Fruit fly (Drosophila melanogaster): Measurements from ENCODE around the gene CG18530.

CG18530 gene

dm6 chr3R:12636240-12636639, 3.1 kb downstream of the CG18530 start, which contains the start of gene CG11600:
Gene CG11600, plus strand, starts transcription at chr3R:12636540.
- TF ChIP-seq CG17806 (tag; optimal IDR thresholded peaks at IDR 0.05) (no peak), rn (GFP tag; IDR thresholded peaks at IDR 0.05) (no peak), Pif1B (GFP tag; optimal IDR thresholded peaks at IDR 0.05) (no peak), CG12605 (GFP tag; IDR thresholded peaks at IDR 0.05) (no peak), D1 (tag; optimal IDR thresholded peaks at IDR 0.05) (no peak), CG15710 (tag; optimal IDR thresholded peaks at IDR 0.05) (no peak), Snoo (tag; optimal IDR thresholded peaks at IDR 0.05) (no peak), fd96Ca (GFP tag; IDR thresholded peaks at IDR 0.05) (no peak), CG4496 (GFP tag; IDR thresholded peaks at IDR 0.05) (no peak), Ets98B (GFP tag; IDR thresholded peaks at IDR 0.05) (no peak), CG34367 (tag; optimal IDR thresholded peaks at IDR 0.05) (no peak), CG32121 (GFP tag; IDR thresholded peaks at IDR 0.05) (no peak), EcR (GFP tag; optimal IDR thresholded peaks at IDR 0.05) (no peak), CG8301 (tag; optimal IDR thresholded peaks at IDR 0.05) (no peak), CG9948 (tag; optimal IDR thresholded peaks at IDR 0.05) (no peak)

dm6 chr3R:12637961-12638531, 4.9 kb downstream of the CG18530 start, which contains the start of gene CG11608:
Gene CG11608, plus strand, starts transcription at chr3R:12638481.
- TF ChIP-seq Snoo (tag; optimal IDR thresholded peaks at IDR 0.05) (no peak), CG8301 (tag; optimal IDR thresholded peaks at IDR 0.05) (no peak), gl (tag; optimal IDR thresholded peaks at IDR 0.05) (no peak), CG9948 (tag; optimal IDR thresholded peaks at IDR 0.05) (no peak), CG10348 (GFP tag; IDR thresholded peaks at IDR 0.05) (no peak), EcR (GFP tag; optimal IDR thresholded peaks at IDR 0.05) (no peak), CG13204 (GFP tag; optimal IDR thresholded peaks at IDR 0.05) (no peak), CG14655 (GFP tag; optimal IDR thresholded peaks at IDR 0.05) (no peak), CG4496 (GFP tag; IDR thresholded peaks at IDR 0.05) (no peak), D1 (tag; optimal IDR thresholded peaks at IDR 0.05) (no peak), rn (GFP tag; IDR thresholded peaks at IDR 0.05) (no peak), Pif1B (GFP tag; optimal IDR thresholded peaks at IDR 0.05) (no peak), CG17806 (tag; optimal IDR thresholded peaks at IDR 0.05) (no peak), Pif1A (GFP tag; optimal IDR thresholded peaks at IDR 0.05) (no peak), CG15710 (tag; optimal IDR thresholded peaks at IDR 0.05) (no peak), CG12605 (GFP tag; IDR thresholded peaks at IDR 0.05) (no peak), CG32121 (GFP tag; IDR thresholded peaks at IDR 0.05) (no peak), Ets98B (GFP tag; IDR thresholded peaks at IDR 0.05) (no peak), CG8159 (tag; optimal IDR thresholded peaks at IDR 0.05) (no peak)

- TF ChIP-seq Ets98B (GFP tag; IDR thresholded peaks at IDR 0.05): no peak
- TF ChIP-seq D1 (tag; optimal IDR thresholded peaks at IDR 0.05): no peak
- TF ChIP-seq fd96Ca (GFP tag; IDR thresholded peaks at IDR 0.05): no peak
These were observed 8.5 kb downstream of the CG18530 start for dm6 chr3R:12641620-12642019.

- TF ChIP-seq CG17806 (tag; optimal IDR thresholded peaks at IDR 0.05) (no peak), CG14655 (GFP tag; optimal IDR thresholded peaks at IDR 0.05) (no peak), Pif1B (GFP tag; optimal IDR thresholded peaks at IDR 0.05) (no peak), CG10348 (GFP tag; IDR thresholded peaks at IDR 0.05) (no peak), CG34367 (tag; optimal IDR thresholded peaks at IDR 0.05) (no peak), Pif1A (GFP tag; optimal IDR thresholded peaks at IDR 0.05) (no peak), CG13204 (GFP tag; optimal IDR thresholded peaks at IDR 0.05) (no peak), rn (GFP tag; IDR thresholded peaks at IDR 0.05) (no peak)
These were observed 8.9 kb downstream of the CG18530 start, which contains the start of gene CG6753 for dm6 chr3R:12642051-12642532. Gene CG6753, minus strand, starts transcription at chr3R:12642482.

dm6 chr3R:12644621-12645310, 11.6 kb downstream of the CG18530 start:
- TF ChIP-seq Snoo (tag; optimal IDR thresholded peaks at IDR 0.05) (no peak), EcR (GFP tag; optimal IDR thresholded peaks at IDR 0.05) (peak; percentile 61), CG13204 (GFP tag; optimal IDR thresholded peaks at IDR 0.05) (no peak), D1 (tag; optimal IDR thresholded peaks at IDR 0.05) (no peak), fd96Ca (GFP tag; IDR thresholded peaks at IDR 0.05) (no peak), CG8159 (tag; optimal IDR thresholded peaks at IDR 0.05) (peak; percentile 9), CG34367 (tag; optimal IDR thresholded peaks at IDR 0.05) (no peak), Pif1A (GFP tag; optimal IDR thresholded peaks at IDR 0.05) (peak; percentile 27)

dm6 chr3R:12645771-12646317, 12.7 kb downstream of the CG18530 start:
- no peak for TF ChIP-seq Snoo (tag; optimal IDR thresholded peaks at IDR 0.05)

- no peak for TF ChIP-seq CG10348 (GFP tag; IDR thresholded peaks at IDR 0.05)
- TF ChIP-seq Snoo (tag; optimal IDR thresholded peaks at IDR 0.05): no peak
- no peak for TF ChIP-seq Ets98B (GFP tag; IDR thresholded peaks at IDR 0.05)
- no peak for TF ChIP-seq CG13204 (GFP tag; optimal IDR thresholded peaks at IDR 0.05)
- TF ChIP-seq rn (GFP tag; IDR thresholded peaks at IDR 0.05): no peak
- TF ChIP-seq CG12605 (GFP tag; IDR thresholded peaks at IDR 0.05): no peak
- no peak for TF ChIP-seq CG8301 (tag; optimal IDR thresholded peaks at IDR 0.05)
- no peak for TF ChIP-seq gl (tag; optimal IDR thresholded peaks at IDR 0.05)
- no peak for TF ChIP-seq Pif1B (GFP tag; optimal IDR thresholded peaks at IDR 0.05)
- no peak for TF ChIP-seq D1 (tag; optimal IDR thresholded peaks at IDR 0.05)
- TF ChIP-seq CG8159 (tag; optimal IDR thresholded peaks at IDR 0.05): no peak
- TF ChIP-seq CG9948 (tag; optimal IDR thresholded peaks at IDR 0.05): no peak
- TF ChIP-seq CG14655 (GFP tag; optimal IDR thresholded peaks at IDR 0.05): no peak
- no peak for TF ChIP-seq CG15710 (tag; optimal IDR thresholded peaks at IDR 0.05)
- TF ChIP-seq CG32121 (GFP tag; IDR thresholded peaks at IDR 0.05): no peak
- TF ChIP-seq EcR (GFP tag; optimal IDR thresholded peaks at IDR 0.05): no peak
- TF ChIP-seq Pif1A (GFP tag; optimal IDR thresholded peaks at IDR 0.05): no peak
These were observed 13.8 kb downstream of the CG18530 start for dm6 chr3R:12646926-12647325.
